Worm (Caenorhabditis elegans): ENCODE results near the gene F33D4.4.

F33D4.4 gene

DNA sequence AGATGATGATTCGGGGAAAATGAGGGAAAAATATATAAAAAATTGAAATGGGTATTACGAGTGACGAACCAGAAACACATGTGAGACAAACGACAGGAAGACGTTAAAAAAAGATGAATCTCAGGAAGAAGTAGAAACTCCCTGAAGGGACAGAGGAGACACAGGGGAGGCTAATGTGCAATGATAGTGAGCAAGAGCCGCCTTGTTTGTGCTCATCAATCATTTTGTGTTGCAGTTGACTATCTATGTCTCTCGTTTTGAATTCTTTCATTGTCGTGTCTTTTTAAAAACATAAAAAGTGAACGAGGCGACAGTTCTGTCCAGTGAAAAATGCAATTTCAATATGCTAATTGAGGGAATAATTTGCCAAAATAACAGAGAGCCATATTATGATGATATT lies 18.2 kb upstream of the F33D4.4 start:
- TF ChIP-seq flh-1 (GFP tag; optimal IDR thresholded peaks at IDR 0.05) = no peak
- no peak for TF ChIP-seq ceh-43 (GFP tag; optimal IDR thresholded peaks at IDR 0.05)
- TF ChIP-seq ham-2 (GFP tag; optimal IDR thresholded peaks at IDR 0.05) = no peak
- no peak for TF ChIP-seq lin-32 (GFP tag; optimal IDR thresholded peaks at IDR 0.05)
- TF ChIP-seq snpc-4 (tag; optimal IDR thresholded peaks at IDR 0.05) = no peak
- TF ChIP-seq pha-4 (tag; optimal IDR thresholded peaks at IDR 0.05) = no peak
- no peak for TF ChIP-seq elt-1 (tag; optimal IDR thresholded peaks at IDR 0.05; ENCODE audit: borderline replicate concordance, insufficient read depth)
- TF ChIP-seq nhr-28 (tag; optimal IDR thresholded peaks at IDR 0.05) = no peak
- no peak for TF ChIP-seq zip-8 (tag; optimal IDR thresholded peaks at IDR 0.05)
- no peak for TF ChIP-seq nhr-2 (tag; optimal IDR thresholded peaks at IDR 0.05)
- TF ChIP-seq unc-62 (GFP tag; optimal IDR thresholded peaks at IDR 0.05) = no peak
- no peak for TF ChIP-seq nhr-12 (tag; optimal IDR thresholded peaks at IDR 0.05)
- no peak for TF ChIP-seq mab-5 (tag; optimal IDR thresholded peaks at IDR 0.05)
- no peak for TF ChIP-seq unc-39 (tag; optimal IDR thresholded peaks at IDR 0.05)
- no peak for TF ChIP-seq drap-1 (GFP tag; optimal IDR thresholded peaks at IDR 0.05)
- TF ChIP-seq ces-1 (GFP tag; optimal IDR thresholded peaks at IDR 0.05) = no peak
- no peak for TF ChIP-seq M03D4.4 (tag; optimal IDR thresholded peaks at IDR 0.05)
- no peak for TF ChIP-seq lsy-2 (tag; optimal IDR thresholded peaks at IDR 0.05)
- no peak for TF ChIP-seq mls-2 (tag; optimal IDR thresholded peaks at IDR 0.05)
- no peak for TF ChIP-seq nhr-237 (tag; optimal IDR thresholded peaks at IDR 0.05)

ce11 chrIV:7723555-7723954 lies 16.9 kb upstream of the F33D4.4 start:
- TF ChIP-seq unc-39 (tag; optimal IDR thresholded peaks at IDR 0.05) (no peak), ceh-83 (GFP tag; optimal IDR thresholded peaks at IDR 0.05) (no peak), tbx-8 (GFP tag; optimal IDR thresholded peaks at IDR 0.05) (no peak), bed-3 (GFP tag; optimal IDR thresholded peaks at IDR 0.05) (no peak), flh-1 (GFP tag; optimal IDR thresholded peaks at IDR 0.05) (no peak), nhr-76 (tag; optimal IDR thresholded peaks at IDR 0.05) (no peak), nhr-2 (tag; optimal IDR thresholded peaks at IDR 0.05) (no peak), zip-8 (tag; optimal IDR thresholded peaks at IDR 0.05) (no peak), unc-62 (GFP tag; optimal IDR thresholded peaks at IDR 0.05) (peak; percentile 95), cnd-1 (tag; optimal IDR thresholded peaks at IDR 0.05) (no peak), elt-3 (tag; optimal IDR thresholded peaks at IDR 0.05) (no peak), sem-2 (GFP tag; optimal IDR thresholded peaks at IDR 0.05) (no peak), hlh-1 (tag; optimal IDR thresholded peaks at IDR 0.05) (no peak), mab-5 (tag; optimal IDR thresholded peaks at IDR 0.05) (peak; percentile 5), drap-1 (GFP tag; optimal IDR thresholded peaks at IDR 0.05) (no peak), ceh-43 (GFP tag; optimal IDR thresholded peaks at IDR 0.05) (no peak), lin-32 (GFP tag; optimal IDR thresholded peaks at IDR 0.05) (no peak)

DNA sequence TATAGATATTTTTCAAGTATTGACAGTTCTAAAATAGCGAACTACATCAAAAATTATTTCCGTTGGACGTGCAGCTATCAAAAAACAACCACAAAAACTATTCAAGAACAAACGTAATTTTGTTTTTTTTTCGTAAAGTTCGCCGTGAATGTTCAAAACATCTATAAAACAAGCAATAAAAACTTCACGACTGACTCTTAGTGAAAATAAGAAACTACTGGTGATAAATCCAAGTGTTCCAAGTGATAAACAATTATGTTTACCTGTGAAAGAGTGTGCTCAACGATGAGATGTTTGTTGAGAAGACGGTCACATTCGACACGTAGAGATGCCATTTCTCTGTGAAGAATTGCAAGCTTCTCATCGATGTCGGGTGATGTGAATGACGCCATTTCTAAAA lies 16.1 kb upstream of the F33D4.4 start, which contains the start of gene C50F7.6:
C50F7.6 (minus strand) TSS at position 394 of the 400 bp plus-strand sequence.
- no peak for TF ChIP-seq elt-3 (tag; optimal IDR thresholded peaks at IDR 0.05)
- TF ChIP-seq blmp-1 (tag; optimal IDR thresholded peaks at IDR 0.05) = no peak
- TF ChIP-seq mab-5 (tag; optimal IDR thresholded peaks at IDR 0.05) = no peak
- TF ChIP-seq cnd-1 (tag; optimal IDR thresholded peaks at IDR 0.05) = no peak
- no peak for TF ChIP-seq ham-2 (GFP tag; optimal IDR thresholded peaks at IDR 0.05)
- no peak for TF ChIP-seq drap-1 (GFP tag; optimal IDR thresholded peaks at IDR 0.05)
- TF ChIP-seq lin-32 (GFP tag; optimal IDR thresholded peaks at IDR 0.05) = no peak
- TF ChIP-seq ceh-39 (tag; optimal IDR thresholded peaks at IDR 0.05) = no peak
- TF ChIP-seq unc-39 (tag; optimal IDR thresholded peaks at IDR 0.05) = no peak
- TF ChIP-seq sptf-1 (tag; optimal IDR thresholded peaks at IDR 0.05) = no peak
- TF ChIP-seq lsy-2 (tag; optimal IDR thresholded peaks at IDR 0.05) = no peak
- no peak for TF ChIP-seq nhr-237 (tag; optimal IDR thresholded peaks at IDR 0.05)
- TF ChIP-seq ces-1 (GFP tag; optimal IDR thresholded peaks at IDR 0.05) = no peak
- no peak for TF ChIP-seq ceh-43 (GFP tag; optimal IDR thresholded peaks at IDR 0.05)
- no peak for TF ChIP-seq unc-120 (tag; optimal IDR thresholded peaks at IDR 0.05; ENCODE audit: poor library complexity, severe bottlenecking)
- TF ChIP-seq pha-4 (tag; optimal IDR thresholded peaks at IDR 0.05) = no peak
- no peak for TF ChIP-seq tbx-8 (GFP tag; optimal IDR thresholded peaks at IDR 0.05)
- TF ChIP-seq unc-62 (GFP tag; optimal IDR thresholded peaks at IDR 0.05) = no peak
- no peak for TF ChIP-seq ceh-83 (GFP tag; optimal IDR thresholded peaks at IDR 0.05)

DNA sequence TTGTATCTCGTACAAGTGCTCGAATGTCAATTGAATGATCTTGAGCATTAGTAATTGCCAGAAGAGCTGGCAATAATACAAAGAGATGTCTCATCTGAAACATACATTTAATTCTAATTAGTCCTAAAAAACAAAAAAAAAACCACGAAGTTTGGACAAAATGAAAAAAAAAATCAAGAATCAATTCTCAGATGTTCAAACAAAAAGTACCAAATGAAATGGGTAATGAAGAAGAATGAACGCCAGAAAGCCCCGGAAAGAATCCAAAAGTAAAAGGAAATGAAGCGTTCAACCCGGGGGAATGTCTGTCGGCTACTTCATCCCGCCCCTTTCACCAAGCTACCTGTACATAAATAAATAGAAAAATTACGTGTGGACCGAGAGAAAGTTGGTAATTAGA lies 11.2 kb upstream of the F33D4.4 start, which contains the start of gene F33D4.6:
F33D4.6 (minus strand) TSS at position 101 of the 400 bp plus-strand sequence.
- TF ChIP-seq nhr-12 (tag; optimal IDR thresholded peaks at IDR 0.05) (no peak), blmp-1 (tag; optimal IDR thresholded peaks at IDR 0.05) (no peak), ceh-43 (GFP tag; optimal IDR thresholded peaks at IDR 0.05) (no peak), sptf-1 (tag; optimal IDR thresholded peaks at IDR 0.05) (no peak), flh-1 (GFP tag; optimal IDR thresholded peaks at IDR 0.05) (no peak), mep-1 (tag; optimal IDR thresholded peaks at IDR 0.05) (no peak), drap-1 (GFP tag; optimal IDR thresholded peaks at IDR 0.05) (no peak), nhr-2 (tag; optimal IDR thresholded peaks at IDR 0.05) (no peak), unc-120 (tag; optimal IDR thresholded peaks at IDR 0.05; ENCODE audit: poor library complexity, severe bottlenecking) (no peak), lin-13 (tag; optimal IDR thresholded peaks at IDR 0.05) (no peak)

Data from whole organism, mixed stage, embryonic.